Worm (Caenorhabditis elegans): ENCODE data around the gene txdc-9.

- TF ChIP-seq pax-3 (tag; optimal IDR thresholded peaks at IDR 0.05) (no peak), ceh-8 (GFP tag; optimal IDR thresholded peaks at IDR 0.05) (peak; percentile 57), skn-1 (tag; optimal IDR thresholded peaks at IDR 0.05) (peak; percentile 73), elt-3 (tag; optimal IDR thresholded peaks at IDR 0.05) (peak in 2 of 6 experiments; percentile 45 to 76), zip-4 (GFP tag; optimal IDR thresholded peaks at IDR 0.05) (no peak), nhr-28 (tag; optimal IDR thresholded peaks at IDR 0.05) (no peak), unc-62 (GFP tag; optimal IDR thresholded peaks at IDR 0.05) (no peak), sup-37 (GFP tag; optimal IDR thresholded peaks at IDR 0.05) (no peak), fkh-10 (GFP tag; optimal IDR thresholded peaks at IDR 0.05) (peak; percentile 62), ztf-11 (tag; optimal IDR thresholded peaks at IDR 0.05) (peak in 1 of 2 experiments; percentile 46)
Observed at ce11 chrIII:6431766-6432228, at the start of gene txdc-9, which contains the start of gene mrps-17.
